Fruit fly (Drosophila melanogaster) whole organism, embryonic: ENCODE data around the gene Mul1.

Source experiments
- CG11456 ChIP-seq: fragments of 200-800 bp; sonication (Bioruptor generic); IDR thresholded peaks from 3 replicates; pipeline ENCODE4 v1.3.6; 2022; ENCODE audit warnings: missing biosample characterization, missing genetic modification characterization
- CG13424 ChIP-seq: fragments of 200-800 bp; sonication (Bioruptor generic); optimal IDR thresholded peaks from 2 replicates; lab custom pipeline; 2019; ENCODE audit warnings: missing biosample characterization, mild to moderate bottlenecking, missing genetic modification characterization, moderate library complexity
- CG14014 ChIP-seq: fragments of 200-800 bp; sonication (Bioruptor generic); IDR thresholded peaks from 2 replicates; pipeline ENCODE4 v1.3.6; 2022; ENCODE audit warnings: missing biosample characterization, missing genetic modification characterization
- CG14441 ChIP-seq: fragments of 200-800 bp; sonication (Bioruptor generic); IDR thresholded peaks from 2 replicates; pipeline ENCODE4 v1.3.6; 2022; ENCODE audit warnings: missing biosample characterization, missing genetic modification characterization
- CG14667 ChIP-seq: fragments of 200-800 bp; sonication (Bioruptor generic); IDR thresholded peaks from 2 replicates; pipeline ENCODE4 v1.3.6; 2022; ENCODE audit warnings: missing biosample characterization, missing genetic modification characterization
- CG15479 ChIP-seq: fragments of 200-800 bp; sonication (Bioruptor generic); optimal IDR thresholded peaks from 3 replicates; lab custom pipeline; 2019; ENCODE audit warnings: missing biosample characterization, mild to moderate bottlenecking, missing genetic modification characterization, moderate library complexity
- CG1647 ChIP-seq: fragments of 200-800 bp; sonication (Bioruptor generic); optimal IDR thresholded peaks from 3 replicates; lab custom pipeline; 2016; ENCODE audit warnings: missing biosample characterization, missing genetic modification characterization
- CG16813 ChIP-seq: fragments of 200-800 bp; sonication (Bioruptor generic); IDR thresholded peaks from 3 replicates; pipeline ENCODE4 v1.3.6; 2022; ENCODE audit warnings: missing biosample characterization, missing genetic modification characterization; ENCODE audit not compliant: partially characterized antibody
- CG17802 ChIP-seq: fragments of 200-800 bp; sonication (Bioruptor generic); optimal IDR thresholded peaks from 2 replicates; lab custom pipeline; 2018; ENCODE audit warnings: missing biosample characterization, mild to moderate bottlenecking, missing genetic modification characterization, moderate library complexity
- CG30020 ChIP-seq: fragments of 200-800 bp; optimal IDR thresholded peaks from 2 replicates; lab custom pipeline; 2019; ENCODE audit warnings: missing biosample characterization, mild to moderate bottlenecking, missing genetic modification characterization, moderate library complexity
- CG31365 ChIP-seq: fragments of 200-800 bp; sonication (Bioruptor generic); optimal IDR thresholded peaks from 2 replicates; lab custom pipeline; 2018; ENCODE audit warnings: missing biosample characterization, mild to moderate bottlenecking, missing genetic modification characterization
- CG34422 ChIP-seq: fragments of 200-800 bp; sonication (Bioruptor generic); IDR thresholded peaks from 3 replicates; pipeline ENCODE4 v1.3.6; 2022; ENCODE audit warnings: missing biosample characterization, missing genetic modification characterization
- CG4282 ChIP-seq: fragments of 200-800 bp; sonication (Bioruptor generic); optimal IDR thresholded peaks from 2 replicates; lab custom pipeline; 2016; ENCODE audit warnings: missing biosample characterization, missing genetic modification characterization
- CG4617 ChIP-seq: fragments of 200-800 bp; sonication (Bioruptor generic); optimal IDR thresholded peaks from 3 replicates; lab custom pipeline; 2016; ENCODE audit warnings: missing biosample characterization, missing genetic modification characterization, borderline replicate concordance
- CG5245 ChIP-seq: fragments of 200-800 bp; sonication (Bioruptor generic); optimal IDR thresholded peaks from 3 replicates; lab custom pipeline; 2016; ENCODE audit warnings: missing biosample characterization, missing genetic modification characterization
- CG7357 ChIP-seq: fragments of 200-800 bp; sonication (Bioruptor generic); IDR thresholded peaks from 3 replicates; pipeline ENCODE4 v1.3.6; 2022; ENCODE audit warnings: missing biosample characterization, missing genetic modification characterization
- CG7987 ChIP-seq: fragments of 200-800 bp; sonication (Bioruptor generic); optimal IDR thresholded peaks from 2 replicates; lab custom pipeline; 2018; ENCODE audit warnings: missing biosample characterization, mild to moderate bottlenecking, missing genetic modification characterization, moderate library complexity
- CG8388 ChIP-seq: fragments of 200-800 bp; sonication (Bioruptor generic); optimal IDR thresholded peaks from 2 replicates; lab custom pipeline; 2019; ENCODE audit warnings: missing biosample characterization, mild to moderate bottlenecking, missing genetic modification characterization, moderate library complexity
- CG9437 ChIP-seq: fragments of 200-800 bp; sonication (Bioruptor generic); optimal IDR thresholded peaks from 2 replicates; lab custom pipeline; 2018; ENCODE audit warnings: missing biosample characterization, mild to moderate bottlenecking, missing genetic modification characterization
- Deaf1 ChIP-seq: fragments of 200-800 bp; optimal IDR thresholded peaks from 3 replicates; lab custom pipeline; 2019; ENCODE audit warnings: missing biosample characterization, mild to moderate bottlenecking, missing genetic modification characterization, moderate library complexity
- Dip3 ChIP-seq: fragments of 200-800 bp; sonication (Bioruptor generic); optimal IDR thresholded peaks from 3 replicates; lab custom pipeline; 2016; ENCODE audit warnings: missing biosample characterization, missing genetic modification characterization
- Drgx ChIP-seq: fragments of 200-800 bp; sonication (Bioruptor generic); IDR thresholded peaks from 2 replicates; pipeline ENCODE4 v1.3.6; 2022; ENCODE audit warnings: missing biosample characterization, missing genetic modification characterization
- Eip74EF ChIP-seq, 2 experiments: fragments of 200-800 bp in 1 of 2; fragments of >200 bp in 1 of 2; sonication (Bioruptor generic) in 1 of 2; optimal IDR thresholded peaks; 2 replicates each; lab custom pipeline; 2017 to 2019; ENCODE audit warnings: missing biosample characterization in 2 of 2, missing genetic modification characterization in 2 of 2, mild to moderate bottlenecking in 1 of 2, moderate library complexity in 1 of 2
- Hr51 ChIP-seq, 2 experiments: fragments of 200-800 bp; sonication (Bioruptor generic); optimal IDR thresholded peaks; 2 replicates in 1 of 2; 3 replicates in 1 of 2; lab custom pipeline; 2016 to 2018; ENCODE audit warnings: missing biosample characterization in 2 of 2, missing genetic modification characterization in 2 of 2, mild to moderate bottlenecking in 1 of 2, moderate library complexity in 1 of 2
- Hsf ChIP-seq: fragments of 200-800 bp; sonication (Bioruptor generic); optimal IDR thresholded peaks from 3 replicates; lab custom pipeline; 2016; ENCODE audit warnings: missing biosample characterization, missing genetic modification characterization
- Kr ChIP-seq: fragments of 200-800 bp; sonication (Bioruptor generic); optimal IDR thresholded peaks from 2 replicates; lab custom pipeline; 2017; ENCODE audit warnings: missing biosample characterization, mild to moderate bottlenecking, missing genetic modification characterization
- Lhr ChIP-seq: fragments of 200-800 bp; sonication (Bioruptor generic); optimal IDR thresholded peaks from 3 replicates; lab custom pipeline; 2017; ENCODE audit warnings: mild to moderate bottlenecking, missing biosample characterization, missing genetic modification reagents, missing genetic modification characterization
- NFAT ChIP-seq: fragments of 200-800 bp; sonication (Bioruptor generic); IDR thresholded peaks from 2 replicates; pipeline ENCODE4 v1.3.6; 2022; ENCODE audit warnings: missing biosample characterization, missing genetic modification characterization
- Ravus ChIP-seq: fragments of 200-800 bp; sonication (Bioruptor generic); IDR thresholded peaks from 2 replicates; pipeline ENCODE4 v1.3.6; 2022; ENCODE audit warnings: missing biosample characterization, missing genetic modification characterization
- Trl ChIP-seq, 3 experiments: fragments of >200 bp in 2 of 3; fragments of 200-800 bp in 1 of 3; sonication (Bioruptor generic) in 1 of 3; optimal IDR thresholded peaks; 2 replicates in 1 of 3; 3 replicates in 2 of 3; lab custom pipeline; 2016 to 2017; ENCODE audit warnings: missing biosample characterization in 1 of 3, missing genetic modification characterization in 1 of 3
- Vsx1 ChIP-seq: fragments of 200-800 bp; sonication (Bioruptor generic); optimal IDR thresholded peaks from 2 replicates; lab custom pipeline; 2017; ENCODE audit warnings: missing biosample characterization, mild to moderate bottlenecking, missing genetic modification characterization, missing genetic modification reagents
- ase ChIP-seq: fragments of 200-800 bp; sonication (Bioruptor generic); IDR thresholded peaks from 3 replicates; pipeline ENCODE4 v1.3.6; 2022; ENCODE audit warnings: missing biosample characterization, missing genetic modification characterization
- az2 ChIP-seq: fragments of 200-800 bp; sonication (Bioruptor generic); optimal IDR thresholded peaks from 3 replicates; lab custom pipeline; 2016; ENCODE audit warnings: missing biosample characterization, missing genetic modification characterization
- bbx ChIP-seq: fragments of 200-800 bp; sonication (Bioruptor generic); IDR thresholded peaks from 2 replicates; pipeline ENCODE4 v1.3.6; 2022; ENCODE audit warnings: missing biosample characterization, missing genetic modification characterization; ENCODE audit not compliant: partially characterized antibody
- bcd ChIP-seq: fragments of 200-800 bp; sonication (Bioruptor generic); optimal IDR thresholded peaks from 2 replicates; lab custom pipeline; 2017; ENCODE audit warnings: missing biosample characterization, mild to moderate bottlenecking, missing genetic modification characterization
- cas ChIP-seq: fragments of 200-800 bp; sonication (Bioruptor generic); IDR thresholded peaks from 2 replicates; pipeline ENCODE4 v1.3.6; 2022; ENCODE audit warnings: missing biosample characterization, missing genetic modification characterization
- danr ChIP-seq: fragments of 200-800 bp; sonication (Bioruptor generic); IDR thresholded peaks from 2 replicates; pipeline ENCODE4 v1.3.6; 2022; ENCODE audit warnings: missing biosample characterization, missing genetic modification characterization
- hkb ChIP-seq, 2 experiments: fragments of 200-800 bp in 1 of 2; fragments of >200 bp in 1 of 2; sonication (Bioruptor generic) in 1 of 2; IDR thresholded peaks in 1 of 2; optimal IDR thresholded peaks in 1 of 2; 2 replicates each; pipeline versions ENCODE4 v1.3.6 to Lab custom; 2017 to 2022; ENCODE audit warnings: missing biosample characterization in 1 of 2, missing genetic modification characterization in 1 of 2
- maf-S ChIP-seq: fragments of 200-800 bp; sonication (Bioruptor generic); optimal IDR thresholded peaks from 2 replicates; lab custom pipeline; 2016; ENCODE audit warnings: missing biosample characterization, missing genetic modification characterization
- nom ChIP-seq: fragments of 200-800 bp; sonication (Bioruptor generic); optimal IDR thresholded peaks from 2 replicates; lab custom pipeline; 2017; ENCODE audit warnings: missing biosample characterization, missing genetic modification characterization, mild to moderate bottlenecking, moderate library complexity, missing genetic modification reagents
- phol ChIP-seq: fragments of 200-800 bp; sonication (Bioruptor generic); optimal IDR thresholded peaks from 3 replicates; lab custom pipeline; 2018; ENCODE audit warnings: missing biosample characterization, mild to moderate bottlenecking, missing genetic modification characterization, moderate library complexity
- prd ChIP-seq, 3 experiments: fragments of >200 bp in 2 of 3; fragments of 200-800 bp in 1 of 3; sonication (Bioruptor generic) in 1 of 3; optimal IDR thresholded peaks in 2 of 3; IDR thresholded peaks in 1 of 3; 2 replicates in 2 of 3; 3 replicates in 1 of 3; pipeline versions ENCODE4 v1.3.6 to Lab custom; 2017 to 2022; ENCODE audit warnings: missing biosample characterization in 1 of 3, missing genetic modification characterization in 1 of 3
- row ChIP-seq: fragments of 200-800 bp; sonication (Bioruptor generic); IDR thresholded peaks from 3 replicates; pipeline ENCODE4 v1.3.6; 2022; ENCODE audit warnings: missing biosample characterization, missing genetic modification characterization
- sisA ChIP-seq: fragments of 200-800 bp; sonication (Bioruptor generic); IDR thresholded peaks from 2 replicates; pipeline ENCODE4 v1.3.6; 2022; ENCODE audit warnings: missing biosample characterization, missing genetic modification characterization
- sna ChIP-seq: fragments of 200-800 bp; sonication (Bioruptor generic); IDR thresholded peaks from 2 replicates; pipeline ENCODE4 v1.3.6; 2022; ENCODE audit warnings: missing biosample characterization, missing genetic modification characterization; ENCODE audit not compliant: partially characterized antibody
- tgo ChIP-seq: fragments of 200-800 bp; sonication (Bioruptor generic); IDR thresholded peaks from 3 replicates; pipeline ENCODE4 v1.3.6; 2022; ENCODE audit warnings: missing biosample characterization, missing genetic modification characterization
- tin ChIP-seq: fragments of 200-800 bp; sonication (Bioruptor generic); optimal IDR thresholded peaks from 3 replicates; lab custom pipeline; 2016; ENCODE audit warnings: missing biosample characterization, missing genetic modification characterization
- wor ChIP-seq: fragments of 200-800 bp; sonication (Bioruptor generic); IDR thresholded peaks from 2 replicates; pipeline ENCODE4 v1.3.6; 2022; ENCODE audit warnings: missing biosample characterization, missing genetic modification characterization
- yki ChIP-seq: fragments of >200 bp; optimal IDR thresholded peaks from 3 replicates; lab custom pipeline; 2018

Gene Mul1

DNA sequence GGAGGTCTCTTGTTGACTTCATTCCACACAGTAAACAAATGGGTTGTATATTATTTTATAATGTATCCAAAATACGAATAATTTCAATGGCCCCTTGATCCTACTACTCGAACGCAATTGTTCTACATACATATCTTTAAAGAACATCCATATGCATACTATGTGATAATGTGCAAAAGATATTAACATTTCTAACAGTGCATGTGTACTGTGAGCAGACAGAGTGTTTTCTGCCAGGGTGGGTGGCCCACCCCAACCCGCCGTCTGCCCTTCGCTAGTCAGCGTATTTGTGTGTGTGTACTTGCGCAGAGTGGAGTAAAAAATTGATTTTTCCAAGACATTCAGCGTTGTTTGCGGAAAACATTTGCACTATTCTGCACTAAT lies 49.7 kb downstream of the Mul1 start (continued):
- TF ChIP-seq Lhr (GFP tag; lab: Kevin White, UChicago) (no peak), row (GFP tag; lab: Robert Waterston, UW) (peak; percentile 69), CG17802 (tag; lab: Kevin White, UChicago) (peak; percentile 47), Kr (no peak), CG4282 (no peak), NFAT (GFP tag; lab: Robert Waterston, UW) (0 out of 2 replicates have a peak, but pooled peaks have one; percentile 34), Vsx1 (GFP tag; lab: Kevin White, UChicago) (no peak), Trl (optimal IDR thresholded peaks at IDR 0.05; lab: Kevin White, UChicago) (no peak), Trl (GFP tag; optimal IDR thresholded peaks at IDR 0.05; lab: Kevin White, UChicago) (no peak), CG14441 (GFP tag; lab: Robert Waterston, UW) (peak; percentile 66), Deaf1 (tag; lab: Kevin White, UChicago) (no peak), ase (GFP tag; lab: Robert Waterston, UW) (peak; percentile 78), CG34422 (GFP tag; lab: Robert Waterston, UW) (peak; percentile 6; the same call in 1 of the 3 replicates), az2 (GFP tag; lab: Kevin White, UChicago) (peak; percentile 28), sisA (GFP tag; lab: Robert Waterston, UW) (peak; percentile 82), tgo (GFP tag; lab: Robert Waterston, UW) (peak; percentile 65), CG14014 (GFP tag; lab: Robert Waterston, UW) (peak; percentile 71), Hr51 (GFP tag; optimal IDR thresholded peaks at IDR 0.05; lab: Kevin White, UChicago) (peak in 1 of 2 experiments; percentile 56), cas (GFP tag; lab: Robert Waterston, UW) (no peak), CG16813 (GFP tag; lab: Robert Waterston, UW) (no peak), bcd (GFP tag; lab: Kevin White, UChicago) (peak; percentile 39), nom (GFP tag; lab: Kevin White, UChicago) (peak; percentile 45), maf-S (GFP tag; lab: Kevin White, UChicago) (no peak), CG7357 (peak; percentile 49; the same call in 2 of the 3 replicates), CG13424 (tag; lab: Kevin White, UChicago) (peak; percentile 21), Drgx (GFP tag; lab: Robert Waterston, UW) (peak; percentile 91), hkb (optimal IDR thresholded peaks at IDR 0.05; lab: Kevin White, UChicago) (no peak), hkb (GFP tag; IDR thresholded peaks at IDR 0.05; lab: Robert Waterston, UW) (peak; percentile 80), CG4617 (no peak), Hsf (GFP tag; lab: Kevin White, UChicago) (peak; percentile 37), Dip3 (GFP tag; lab: Kevin White, UChicago) (peak; percentile 9), danr (GFP tag; lab: Robert Waterston, UW) (peak; percentile 47; the same call in 1 of the 2 replicates), CG7987 (GFP tag; lab: Kevin White, UChicago) (peak; percentile 14), CG11456 (peak; percentile 79), CG15479 (GFP tag; lab: Kevin White, UChicago) (no peak), Ravus (peak; percentile 57), yki (lab: Kevin White, UChicago) (no peak), tin (GFP tag; lab: Kevin White, UChicago) (peak; percentile 48), CG8388 (GFP tag; lab: Kevin White, UChicago) (peak; percentile 37), sna (GFP tag; lab: Robert Waterston, UW) (no peak), CG9437 (GFP tag; lab: Kevin White, UChicago) (peak; percentile 8), prd (optimal IDR thresholded peaks at IDR 0.05; lab: Kevin White, UChicago) (no peak), prd (GFP tag; IDR thresholded peaks at IDR 0.05; lab: Robert Waterston, UW) (peak; percentile 66), phol (peak; percentile 31), CG5245 (GFP tag; lab: Kevin White, UChicago) (peak; percentile 62), Eip74EF (GFP tag; optimal IDR thresholded peaks at IDR 0.05; lab: Kevin White, UChicago) (no peak), wor (peak; percentile 49; the same call in 1 of the 2 replicates), CG31365 (tag; lab: Kevin White, UChicago) (peak; percentile 7), CG1647 (peak; percentile 7), bbx (GFP tag; lab: Robert Waterston, UW) (no peak), CG14667 (GFP tag; lab: Robert Waterston, UW) (peak; percentile 67), CG30020 (tag; lab: Kevin White, UChicago) (no peak)
